Fruit fly (Drosophila melanogaster) whole organism, embryonic: ENCODE results near the gene dmrt93B.

Source experiments
- Aef1 ChIP-seq: fragments of 200-800 bp; sonication (Bioruptor generic); IDR thresholded peaks from 3 replicates; pipeline ENCODE4 v1.3.6; 2022; ENCODE audit warnings: missing biosample characterization, missing genetic modification characterization
- CG10274 ChIP-seq: fragments of 200-800 bp; sonication (Bioruptor generic); optimal IDR thresholded peaks from 3 replicates; lab custom pipeline; 2017; ENCODE audit warnings: missing biosample characterization, mild to moderate bottlenecking, missing genetic modification characterization
- CG10431 ChIP-seq: fragments of 200-800 bp; sonication (Bioruptor generic); optimal IDR thresholded peaks from 3 replicates; lab custom pipeline; 2018; ENCODE audit warnings: missing biosample characterization, mild to moderate bottlenecking, missing genetic modification characterization
- CG12236 ChIP-seq: fragments of 200-800 bp; sonication (Bioruptor generic); optimal IDR thresholded peaks from 2 replicates; lab custom pipeline; 2016; ENCODE audit warnings: missing biosample characterization, missing genetic modification characterization
- CG14014 ChIP-seq: fragments of 200-800 bp; sonication (Bioruptor generic); IDR thresholded peaks from 2 replicates; pipeline ENCODE4 v1.3.6; 2022; ENCODE audit warnings: missing biosample characterization, missing genetic modification characterization
- CG1602 ChIP-seq: fragments of 200-800 bp; sonication (Bioruptor generic); optimal IDR thresholded peaks from 3 replicates; lab custom pipeline; 2016; ENCODE audit warnings: missing biosample characterization, missing genetic modification characterization
- CG16779 ChIP-seq: fragments of 200-800 bp; sonication (Bioruptor generic); IDR thresholded peaks from 2 replicates; pipeline ENCODE4 v1.3.6; 2022; ENCODE audit warnings: missing biosample characterization, missing genetic modification characterization
- CG16813 ChIP-seq: fragments of 200-800 bp; sonication (Bioruptor generic); IDR thresholded peaks from 3 replicates; pipeline ENCODE4 v1.3.6; 2022; ENCODE audit warnings: missing biosample characterization, missing genetic modification characterization; ENCODE audit not compliant: partially characterized antibody
- CG17359 ChIP-seq: fragments of 200-800 bp; sonication (Bioruptor generic); optimal IDR thresholded peaks from 3 replicates; lab custom pipeline; 2018; ENCODE audit warnings: missing biosample characterization, mild to moderate bottlenecking, missing genetic modification characterization, moderate library complexity
- CG17802 ChIP-seq: fragments of 200-800 bp; sonication (Bioruptor generic); optimal IDR thresholded peaks from 2 replicates; lab custom pipeline; 2018; ENCODE audit warnings: missing biosample characterization, mild to moderate bottlenecking, missing genetic modification characterization, moderate library complexity
- CG2875 ChIP-seq: fragments of 200-800 bp; sonication (Bioruptor generic); optimal IDR thresholded peaks from 2 replicates; lab custom pipeline; 2017; ENCODE audit warnings: missing biosample characterization, mild to moderate bottlenecking, missing genetic modification characterization, missing genetic modification reagents
- CG31388 ChIP-seq: fragments of 200-800 bp; sonication (Bioruptor generic); optimal IDR thresholded peaks from 2 replicates; lab custom pipeline; 2016; ENCODE audit warnings: missing biosample characterization, missing genetic modification characterization
- CG43689 ChIP-seq: fragments of 200-800 bp; sonication (Bioruptor generic); IDR thresholded peaks from 2 replicates; pipeline ENCODE4 v1.3.6; 2022; ENCODE audit warnings: missing biosample characterization, missing genetic modification characterization
- CG4730 ChIP-seq: fragments of 200-800 bp; sonication (Bioruptor generic); IDR thresholded peaks from 2 replicates; pipeline ENCODE4 v1.3.6; 2022; ENCODE audit warnings: missing biosample characterization, missing genetic modification characterization
- CG6272 ChIP-seq: fragments of 200-800 bp; sonication (Bioruptor generic); IDR thresholded peaks from 2 replicates; pipeline ENCODE4 v1.3.6; 2022; ENCODE audit warnings: missing biosample characterization, missing genetic modification characterization
- CG6683 ChIP-seq: fragments of 200-800 bp; sonication (Bioruptor generic); optimal IDR thresholded peaks from 2 replicates; lab custom pipeline; 2017; ENCODE audit warnings: missing biosample characterization, mild to moderate bottlenecking, missing genetic modification characterization, missing genetic modification reagents
- CG7271 ChIP-seq: fragments of 200-800 bp; sonication (Bioruptor generic); optimal IDR thresholded peaks from 2 replicates; lab custom pipeline; 2018; ENCODE audit warnings: missing biosample characterization, mild to moderate bottlenecking, missing genetic modification characterization, moderate library complexity
- CG8359 ChIP-seq: fragments of 200-800 bp; sonication (Bioruptor generic); optimal IDR thresholded peaks from 2 replicates; lab custom pipeline; 2017; ENCODE audit warnings: missing biosample characterization, mild to moderate bottlenecking, missing genetic modification characterization, borderline replicate concordance
- CG9609 ChIP-seq: fragments of 200-800 bp; sonication (Bioruptor generic); optimal IDR thresholded peaks from 3 replicates; lab custom pipeline; 2016; ENCODE audit warnings: missing biosample characterization, missing genetic modification characterization
- Doc3 ChIP-seq: fragments of 200-800 bp; sonication (Bioruptor generic); IDR thresholded peaks from 3 replicates; pipeline ENCODE4 v1.3.6; 2022; ENCODE audit warnings: missing biosample characterization, missing genetic modification characterization; ENCODE audit not compliant: partially characterized antibody
- Hey ChIP-seq: fragments of 200-800 bp; sonication (Bioruptor generic); optimal IDR thresholded peaks from 3 replicates; lab custom pipeline; 2018; ENCODE audit warnings: missing biosample characterization, mild to moderate bottlenecking, missing genetic modification characterization
- Lim3 ChIP-seq: fragments of 200-800 bp; sonication (Bioruptor generic); IDR thresholded peaks from 2 replicates; pipeline ENCODE4 v1.3.6; 2022; ENCODE audit warnings: missing biosample characterization, missing genetic modification characterization
- Lpt ChIP-seq: fragments of >200 bp; optimal IDR thresholded peaks from 2 replicates; lab custom pipeline; 2018; ENCODE audit warnings: missing biosample characterization, missing genetic modification characterization
- NK7.1 ChIP-seq: fragments of 200-800 bp; sonication (Bioruptor generic); optimal IDR thresholded peaks from 3 replicates; lab custom pipeline; 2016; ENCODE audit warnings: missing biosample characterization, missing genetic modification characterization
- Oaz ChIP-seq: fragments of 200-800 bp; sonication (Bioruptor generic); IDR thresholded peaks from 2 replicates; pipeline ENCODE4 v1.3.6; 2022; ENCODE audit warnings: missing biosample characterization, missing genetic modification characterization
- Opbp ChIP-seq: fragments of 200-800 bp; sonication (Bioruptor generic); IDR thresholded peaks from 3 replicates; pipeline ENCODE4 v1.3.6; 2022; ENCODE audit warnings: missing biosample characterization, missing genetic modification characterization; ENCODE audit not compliant: partially characterized antibody
- Optix ChIP-seq: fragments of 200-800 bp; sonication (Bioruptor generic); IDR thresholded peaks from 3 replicates; pipeline ENCODE4 v1.3.6; 2022; ENCODE audit warnings: missing biosample characterization, missing genetic modification characterization
- Ravus ChIP-seq: fragments of 200-800 bp; sonication (Bioruptor generic); IDR thresholded peaks from 2 replicates; pipeline ENCODE4 v1.3.6; 2022; ENCODE audit warnings: missing biosample characterization, missing genetic modification characterization
- br ChIP-seq: fragments of >200 bp; optimal IDR thresholded peaks from 2 replicates; lab custom pipeline; 2017
- bsh ChIP-seq, 2 experiments: fragments of 200-800 bp; sonication (Bioruptor generic); optimal IDR thresholded peaks; 2 replicates each; lab custom pipeline; 2017 to 2018; ENCODE audit warnings: mild to moderate bottlenecking in 2 of 2, missing biosample characterization in 2 of 2, missing genetic modification characterization in 2 of 2, moderate library complexity in 1 of 2
- caup ChIP-seq: fragments of 200-800 bp; sonication (Bioruptor generic); optimal IDR thresholded peaks from 3 replicates; lab custom pipeline; 2017; ENCODE audit warnings: missing biosample characterization, mild to moderate bottlenecking, missing genetic modification characterization, moderate library complexity; ENCODE audit not compliant: severe bottlenecking
- chinmo ChIP-seq: fragments of 200-800 bp; sonication (Bioruptor generic); IDR thresholded peaks from 4 replicates; pipeline ENCODE4 v1.3.6; 2022; ENCODE audit warnings: missing biosample characterization, missing genetic modification characterization; ENCODE audit not compliant: partially characterized antibody
- fd102C ChIP-seq: fragments of 200-800 bp; sonication (Bioruptor generic); optimal IDR thresholded peaks from 2 replicates; lab custom pipeline; 2018; ENCODE audit warnings: missing biosample characterization, mild to moderate bottlenecking, missing genetic modification characterization, moderate library complexity
- gcm ChIP-seq: fragments of 200-800 bp; sonication (Bioruptor generic); optimal IDR thresholded peaks from 2 replicates; lab custom pipeline; 2019; ENCODE audit warnings: missing biosample characterization, mild to moderate bottlenecking, missing genetic modification characterization, moderate library complexity
- gcm2 ChIP-seq: fragments of 200-800 bp; sonication (Bioruptor generic); optimal IDR thresholded peaks from 2 replicates; lab custom pipeline; 2016; ENCODE audit warnings: missing biosample characterization, missing genetic modification characterization
- inv ChIP-seq: fragments of 200-800 bp; sonication (Bioruptor generic); IDR thresholded peaks from 2 replicates; pipeline ENCODE4 v1.3.6; 2022; ENCODE audit warnings: missing biosample characterization, missing genetic modification characterization; ENCODE audit not compliant: partially characterized antibody
- kni ChIP-seq: fragments of 200-800 bp; sonication (Bioruptor generic); optimal IDR thresholded peaks from 3 replicates; lab custom pipeline; 2017; ENCODE audit warnings: mild to moderate bottlenecking, missing biosample characterization, missing genetic modification reagents, missing genetic modification characterization
- knrl ChIP-seq: fragments of 200-800 bp; sonication (Bioruptor generic); IDR thresholded peaks from 3 replicates; pipeline ENCODE4 v1.3.6; 2022; ENCODE audit warnings: missing biosample characterization, missing genetic modification characterization; ENCODE audit not compliant: partially characterized antibody
- mam ChIP-seq: fragments of 200-800 bp; sonication (Bioruptor generic); optimal IDR thresholded peaks from 3 replicates; lab custom pipeline; 2016; ENCODE audit warnings: missing biosample characterization, missing genetic modification characterization
- org-1 ChIP-seq: fragments of 200-800 bp; sonication (Bioruptor generic); optimal IDR thresholded peaks from 2 replicates; lab custom pipeline; 2017; ENCODE audit warnings: missing biosample characterization, missing genetic modification characterization
- peb ChIP-seq: fragments of 200-800 bp; sonication (Bioruptor generic); IDR thresholded peaks from 2 replicates; pipeline ENCODE4 v1.3.6; 2022; ENCODE audit warnings: missing biosample characterization, missing genetic modification characterization
- phol ChIP-seq: fragments of 200-800 bp; sonication (Bioruptor generic); optimal IDR thresholded peaks from 3 replicates; lab custom pipeline; 2018; ENCODE audit warnings: missing biosample characterization, mild to moderate bottlenecking, missing genetic modification characterization, moderate library complexity
- seq ChIP-seq: fragments of 200-800 bp; sonication (Bioruptor generic); IDR thresholded peaks from 2 replicates; pipeline ENCODE4 v1.3.6; 2022; ENCODE audit warnings: missing biosample characterization, missing genetic modification characterization
- slbo ChIP-seq: fragments of 200-800 bp; sonication (Bioruptor generic); IDR thresholded peaks from 2 replicates; pipeline ENCODE4 v1.3.6; 2022; ENCODE audit warnings: missing biosample characterization, missing genetic modification characterization
- tap ChIP-seq: fragments of 200-800 bp; optimal IDR thresholded peaks from 3 replicates; lab custom pipeline; 2019; ENCODE audit warnings: missing biosample characterization, mild to moderate bottlenecking, missing genetic modification characterization, moderate library complexity
- unc-4 ChIP-seq: fragments of 200-800 bp; sonication (Bioruptor generic); IDR thresholded peaks from 2 replicates; pipeline ENCODE4 v1.3.6; 2022; ENCODE audit warnings: missing biosample characterization, missing genetic modification characterization; ENCODE audit not compliant: partially characterized antibody
- vnd ChIP-seq: fragments of 200-800 bp; sonication (Bioruptor generic); IDR thresholded peaks from 3 replicates; pipeline ENCODE4 v1.3.6; 2022; ENCODE audit warnings: missing biosample characterization, missing genetic modification characterization; ENCODE audit not compliant: partially characterized antibody
- zen2 ChIP-seq: fragments of 200-800 bp; sonication (Bioruptor generic); IDR thresholded peaks from 3 replicates; pipeline ENCODE4 v1.3.6; 2022; ENCODE audit warnings: missing biosample characterization, missing genetic modification characterization; ENCODE audit not compliant: partially characterized antibody

Gene dmrt93B

DNA sequence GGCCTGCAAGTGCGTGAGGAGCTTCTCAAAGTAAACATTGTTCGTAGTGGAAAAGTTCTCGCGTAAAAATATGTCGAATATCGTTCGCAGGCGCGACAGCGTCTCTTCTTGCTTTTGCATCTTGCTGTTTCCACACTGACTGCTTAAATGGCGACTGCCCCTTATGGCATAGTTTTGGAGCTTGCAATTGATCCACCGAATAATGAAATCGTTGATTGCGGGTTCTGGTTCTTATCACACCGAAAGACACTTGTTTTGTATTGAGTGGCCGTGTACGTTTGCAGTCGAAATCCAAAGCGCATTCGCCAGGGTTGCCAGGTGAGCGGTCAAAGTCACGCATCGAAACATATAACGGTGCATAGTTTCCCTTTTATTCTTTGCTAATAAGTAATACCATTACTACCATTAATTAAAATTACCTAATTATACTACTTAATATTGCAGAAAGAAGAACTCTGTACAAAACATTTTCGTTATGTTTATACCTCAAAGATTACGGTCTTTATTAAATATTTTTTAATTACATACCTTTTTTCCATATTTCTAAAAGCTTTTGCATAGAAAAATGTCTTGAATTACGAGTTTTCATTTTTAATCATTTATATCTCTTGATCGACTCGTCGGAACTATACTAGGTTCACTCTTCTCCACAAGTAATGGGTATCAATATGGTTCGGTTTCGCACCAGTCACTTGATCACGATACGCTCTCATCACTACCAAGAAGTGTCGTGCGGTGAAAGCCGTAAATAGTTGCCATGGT is 27.8 kb downstream of the dmrt93B start, which contains the start of the genes CG7044 and Tbc1d22 (continued):
- TF ChIP-seq CG16779 (GFP tag; lab: Robert Waterston, UW) (no peak), chinmo (GFP tag; lab: Robert Waterston, UW) (0 out of 4 replicates have a peak, but pooled peaks have one; percentile 35), CG9609 (GFP tag; lab: Kevin White, UChicago) (peak; percentile 47), mam (GFP tag; lab: Kevin White, UChicago) (peak; percentile 48), CG2875 (GFP tag; lab: Kevin White, UChicago) (no peak), tap (tag; lab: Kevin White, UChicago) (no peak), gcm2 (no peak), bsh (GFP tag; optimal IDR thresholded peaks at IDR 0.05; lab: Kevin White, UChicago) (peak in 1 of 2 experiments; percentile 15), CG10274 (GFP tag; lab: Kevin White, UChicago) (no peak), CG6683 (GFP tag; lab: Kevin White, UChicago) (no peak), caup (GFP tag; lab: Kevin White, UChicago) (no peak), CG7271 (tag; lab: Kevin White, UChicago) (no peak), Ravus (GFP tag; lab: Robert Waterston, UW) (no peak), phol (tag; lab: Kevin White, UChicago) (peak; percentile 57), CG17359 (tag; lab: Kevin White, UChicago) (no peak), vnd (no peak), CG6272 (GFP tag; lab: Robert Waterston, UW) (peak; percentile 22; the same call in 1 of the 2 replicates), Oaz (GFP tag; lab: Robert Waterston, UW) (no peak), CG10431 (GFP tag; lab: Kevin White, UChicago) (no peak), NK7.1 (peak; percentile 3), unc-4 (no peak; the same call in 1 of the 2 replicates), CG17802 (tag; lab: Kevin White, UChicago) (no peak), CG14014 (GFP tag; lab: Robert Waterston, UW) (no peak), br (lab: Kevin White, UChicago) (no peak), knrl (GFP tag; lab: Robert Waterston, UW) (peak; percentile 53; the same call in 2 of the 3 replicates), gcm (GFP tag; lab: Kevin White, UChicago) (no peak), zen2 (GFP tag; lab: Robert Waterston, UW) (no peak; the same call in 2 of the 3 replicates), slbo (GFP tag; lab: Robert Waterston, UW) (peak; percentile 68), Lim3 (GFP tag; lab: Robert Waterston, UW) (no peak), CG1602 (GFP tag; lab: Kevin White, UChicago) (peak; percentile 58), Hey (no peak), Aef1 (0 out of 3 replicates have a peak, but pooled peaks have one; percentile 23), CG4730 (GFP tag; lab: Robert Waterston, UW) (no peak), CG12236 (no peak), fd102C (no peak), CG43689 (GFP tag; lab: Robert Waterston, UW) (no peak), Lpt (no peak), seq (GFP tag; lab: Robert Waterston, UW) (no peak), peb (GFP tag; lab: Robert Waterston, UW) (no peak), inv (GFP tag; lab: Robert Waterston, UW) (peak; percentile 38; the same call in 1 of the 2 replicates), Optix (GFP tag; lab: Robert Waterston, UW) (no peak), CG31388 (GFP tag; lab: Kevin White, UChicago) (no peak), CG8359 (GFP tag; lab: Kevin White, UChicago) (no peak), CG16813 (GFP tag; lab: Robert Waterston, UW) (peak; percentile 40; the same call in 2 of the 3 replicates), org-1 (GFP tag; lab: Kevin White, UChicago) (no peak), kni (no peak), Doc3 (GFP tag; lab: Robert Waterston, UW) (no peak), Opbp (GFP tag; lab: Robert Waterston, UW) (peak; percentile 9; the same call in 1 of the 3 replicates)
